Fruit fly (Drosophila melanogaster) whole organism, embryonic: ENCODE measurements around the gene CG13653.

Source experiments
- ATbp ChIP-seq: fragments of 200-800 bp; sonication (Bioruptor generic); optimal IDR thresholded peaks from 2 replicates; lab custom pipeline; 2017; ENCODE audit warnings: missing biosample characterization, mild to moderate bottlenecking, missing genetic modification characterization, missing genetic modification reagents
- Atf3 ChIP-seq: fragments of 200-800 bp; sonication (Bioruptor generic); optimal IDR thresholded peaks from 3 replicates; lab custom pipeline; 2016; ENCODE audit warnings: missing biosample characterization, missing genetic modification characterization
- BEAF-32 ChIP-seq: fragments of 200-800 bp; sonication (Bioruptor generic); optimal IDR thresholded peaks from 3 replicates; lab custom pipeline; 2017; ENCODE audit warnings: missing biosample characterization, missing genetic modification characterization, mild to moderate bottlenecking, moderate library complexity, missing genetic modification reagents
- CG1024 ChIP-seq: fragments of 200-800 bp; sonication (Bioruptor generic); IDR thresholded peaks from 2 replicates; pipeline ENCODE4 v1.3.6; 2022; ENCODE audit warnings: missing biosample characterization, missing genetic modification characterization
- CG10274 ChIP-seq: fragments of 200-800 bp; sonication (Bioruptor generic); optimal IDR thresholded peaks from 3 replicates; lab custom pipeline; 2017; ENCODE audit warnings: missing biosample characterization, mild to moderate bottlenecking, missing genetic modification characterization
- CG11398 ChIP-seq: fragments of 200-800 bp; sonication (Bioruptor generic); optimal IDR thresholded peaks from 2 replicates; lab custom pipeline; 2016; ENCODE audit warnings: missing biosample characterization, missing genetic modification characterization
- CG12155 ChIP-seq: fragments of 200-800 bp; sonication (Bioruptor generic); optimal IDR thresholded peaks from 3 replicates; lab custom pipeline; 2016; ENCODE audit warnings: missing biosample characterization, missing genetic modification characterization
- CG12236 ChIP-seq: fragments of 200-800 bp; sonication (Bioruptor generic); optimal IDR thresholded peaks from 2 replicates; lab custom pipeline; 2016; ENCODE audit warnings: missing biosample characterization, missing genetic modification characterization
- CG13123 ChIP-seq: fragments of 200-800 bp; sonication (Bioruptor generic); optimal IDR thresholded peaks from 2 replicates; lab custom pipeline; 2016; ENCODE audit warnings: missing biosample characterization, missing genetic modification characterization
- CG2202 ChIP-seq: fragments of 200-800 bp; sonication (Bioruptor generic); optimal IDR thresholded peaks from 2 replicates; lab custom pipeline; 2018; ENCODE audit warnings: missing biosample characterization, mild to moderate bottlenecking, missing genetic modification characterization
- CG2712 ChIP-seq: fragments of 200-800 bp; optimal IDR thresholded peaks from 3 replicates; lab custom pipeline; 2019; ENCODE audit warnings: missing biosample characterization, mild to moderate bottlenecking, missing genetic modification characterization, moderate library complexity
- CG31224 ChIP-seq: fragments of 200-800 bp; sonication (Bioruptor generic); IDR thresholded peaks from 2 replicates; pipeline ENCODE4 v1.3.6; 2022; ENCODE audit warnings: missing biosample characterization, missing genetic modification characterization
- CG32772 ChIP-seq: fragments of 200-800 bp; sonication (Bioruptor generic); IDR thresholded peaks from 2 replicates; pipeline ENCODE4 v1.3.6; 2022; ENCODE audit warnings: missing biosample characterization, missing genetic modification characterization
- CG3726 ChIP-seq: fragments of 200-800 bp; sonication (Bioruptor generic); IDR thresholded peaks from 3 replicates; pipeline ENCODE4, ENCODE4 v1.3.6; 2022; ENCODE audit warnings: missing biosample characterization, missing genetic modification characterization
- CG3995 ChIP-seq: fragments of 200-800 bp; sonication (Bioruptor generic); optimal IDR thresholded peaks from 3 replicates; lab custom pipeline; 2016; ENCODE audit warnings: missing biosample characterization, missing genetic modification characterization
- CG4424 ChIP-seq: fragments of 200-800 bp; sonication (Bioruptor generic); optimal IDR thresholded peaks from 3 replicates; lab custom pipeline; 2016; ENCODE audit warnings: missing biosample characterization, missing genetic modification characterization
- CG6813 ChIP-seq: fragments of 200-800 bp; sonication (Bioruptor generic); optimal IDR thresholded peaks from 2 replicates; lab custom pipeline; 2017; ENCODE audit warnings: missing biosample characterization, missing genetic modification characterization, mild to moderate bottlenecking, moderate library complexity, missing genetic modification reagents
- CG8281 ChIP-seq: fragments of 200-800 bp; sonication (Bioruptor generic); optimal IDR thresholded peaks from 2 replicates; lab custom pipeline; 2018; ENCODE audit warnings: missing biosample characterization, mild to moderate bottlenecking, missing genetic modification characterization, moderate library complexity
- CG9876 ChIP-seq: fragments of 200-800 bp; sonication (Bioruptor generic); optimal IDR thresholded peaks from 2 replicates; lab custom pipeline; 2016; ENCODE audit warnings: missing biosample characterization, missing genetic modification characterization
- CoRest ChIP-seq: fragments of 200-800 bp; sonication (Bioruptor generic); optimal IDR thresholded peaks from 3 replicates; lab custom pipeline; 2018; ENCODE audit warnings: missing biosample characterization, mild to moderate bottlenecking, missing genetic modification characterization, moderate library complexity
- CrebB ChIP-seq: fragments of 200-800 bp; sonication (Bioruptor generic); optimal IDR thresholded peaks from 3 replicates; lab custom pipeline; 2018; ENCODE audit warnings: missing biosample characterization, mild to moderate bottlenecking, missing genetic modification characterization
- Doc2 ChIP-seq: fragments of 200-800 bp; sonication (Bioruptor generic); IDR thresholded peaks from 2 replicates; pipeline ENCODE4 v1.3.6; 2022; ENCODE audit warnings: missing biosample characterization, missing genetic modification characterization
- Fer2 ChIP-seq: fragments of 200-800 bp; sonication (Bioruptor generic); optimal IDR thresholded peaks from 2 replicates; lab custom pipeline; 2018; ENCODE audit warnings: missing biosample characterization, mild to moderate bottlenecking, missing genetic modification characterization, moderate library complexity
- H15 ChIP-seq: fragments of 200-800 bp; sonication (Bioruptor generic); IDR thresholded peaks from 3 replicates; pipeline ENCODE4 v1.3.6; 2022; ENCODE audit warnings: missing biosample characterization, missing genetic modification characterization
- HmgD ChIP-seq: fragments of 200-800 bp; sonication (Bioruptor generic); optimal IDR thresholded peaks from 3 replicates; lab custom pipeline; 2016; ENCODE audit warnings: missing biosample characterization, missing genetic modification characterization
- Hr78 ChIP-seq, 2 experiments: fragments of 200-800 bp in 1 of 2; fragments of >200 bp in 1 of 2; sonication (Bioruptor generic) in 1 of 2; optimal IDR thresholded peaks; 2 replicates each; lab custom pipeline; 2017 to 2019; ENCODE audit warnings: missing biosample characterization in 2 of 2, missing genetic modification characterization in 2 of 2, mild to moderate bottlenecking in 1 of 2, moderate library complexity in 1 of 2
- Lpt ChIP-seq: fragments of >200 bp; optimal IDR thresholded peaks from 2 replicates; lab custom pipeline; 2018; ENCODE audit warnings: missing biosample characterization, missing genetic modification characterization
- Mad ChIP-seq: fragments of 200-800 bp; sonication (Bioruptor generic); optimal IDR thresholded peaks from 2 replicates; lab custom pipeline; 2016; ENCODE audit warnings: missing biosample characterization, missing genetic modification characterization
- Mes4 ChIP-seq: fragments of 200-800 bp; sonication (Bioruptor generic); optimal IDR thresholded peaks from 2 replicates; lab custom pipeline; 2016; ENCODE audit warnings: missing biosample characterization, missing genetic modification characterization
- NFAT ChIP-seq: fragments of 200-800 bp; sonication (Bioruptor generic); IDR thresholded peaks from 2 replicates; pipeline ENCODE4 v1.3.6; 2022; ENCODE audit warnings: missing biosample characterization, missing genetic modification characterization
- NfI ChIP-seq: fragments of 200-800 bp; sonication (Bioruptor generic); optimal IDR thresholded peaks from 3 replicates; lab custom pipeline; 2018; ENCODE audit warnings: missing biosample characterization, mild to moderate bottlenecking, missing genetic modification characterization, moderate library complexity
- Side ChIP-seq: fragments of 200-800 bp; sonication (Bioruptor generic); optimal IDR thresholded peaks from 2 replicates; lab custom pipeline; 2016; ENCODE audit warnings: missing biosample characterization, missing genetic modification characterization
- Sry-β ChIP-seq: fragments of 200-800 bp; sonication (Bioruptor generic); optimal IDR thresholded peaks from 2 replicates; lab custom pipeline; 2018; ENCODE audit warnings: missing biosample characterization, mild to moderate bottlenecking, missing genetic modification characterization, moderate library complexity
- Stat92E ChIP-seq, 3 experiments: fragments of >200 bp in 2 of 3; fragments of 200-800 bp in 1 of 3; sonication (Bioruptor generic) in 1 of 3; optimal IDR thresholded peaks; 2 replicates each; lab custom pipeline; 2017 to 2019; ENCODE audit warnings: missing biosample characterization in 3 of 3, missing genetic modification characterization in 3 of 3, mild to moderate bottlenecking in 1 of 3, moderate library complexity in 1 of 3
- Trl ChIP-seq, 3 experiments: fragments of >200 bp in 2 of 3; fragments of 200-800 bp in 1 of 3; sonication (Bioruptor generic) in 1 of 3; optimal IDR thresholded peaks; 2 replicates in 1 of 3; 3 replicates in 2 of 3; lab custom pipeline; 2016 to 2017; ENCODE audit warnings: missing biosample characterization in 1 of 3, missing genetic modification characterization in 1 of 3
- btn ChIP-seq: fragments of 200-800 bp; sonication (Bioruptor generic); optimal IDR thresholded peaks from 2 replicates; lab custom pipeline; 2016; ENCODE audit warnings: missing biosample characterization, missing genetic modification characterization
- dan ChIP-seq: fragments of 200-800 bp; sonication (Bioruptor generic); IDR thresholded peaks from 2 replicates; pipeline ENCODE4 v1.3.6; 2022; ENCODE audit warnings: missing biosample characterization, missing genetic modification characterization
- emc ChIP-seq: fragments of 200-800 bp; sonication (Bioruptor generic); optimal IDR thresholded peaks from 2 replicates; lab custom pipeline; 2016; ENCODE audit warnings: missing biosample characterization, missing genetic modification characterization
- ems ChIP-seq: fragments of 200-800 bp; sonication (Bioruptor generic); optimal IDR thresholded peaks from 3 replicates; lab custom pipeline; 2016; ENCODE audit warnings: missing biosample characterization, missing genetic modification characterization
- fd3F ChIP-seq: fragments of 200-800 bp; sonication (Bioruptor generic); optimal IDR thresholded peaks from 2 replicates; lab custom pipeline; 2018; ENCODE audit warnings: missing biosample characterization, mild to moderate bottlenecking, missing genetic modification characterization, moderate library complexity
- grau ChIP-seq: fragments of 200-800 bp; optimal IDR thresholded peaks from 3 replicates; lab custom pipeline; 2019; ENCODE audit warnings: missing biosample characterization, mild to moderate bottlenecking, missing genetic modification characterization, moderate library complexity
- ind ChIP-seq: fragments of 200-800 bp; sonication (Bioruptor generic); optimal IDR thresholded peaks from 3 replicates; lab custom pipeline; 2016; ENCODE audit warnings: missing biosample characterization, missing genetic modification characterization
- maf-S ChIP-seq: fragments of 200-800 bp; sonication (Bioruptor generic); optimal IDR thresholded peaks from 2 replicates; lab custom pipeline; 2016; ENCODE audit warnings: missing biosample characterization, missing genetic modification characterization
- otp ChIP-seq: fragments of 200-800 bp; sonication (Bioruptor generic); IDR thresholded peaks from 3 replicates; pipeline ENCODE4, ENCODE4 v1.3.6; 2022; ENCODE audit warnings: missing biosample characterization, missing genetic modification characterization
- pum ChIP-seq: fragments of 200-800 bp; sonication (Bioruptor generic); optimal IDR thresholded peaks from 2 replicates; lab custom pipeline; 2016; ENCODE audit warnings: missing biosample characterization, missing genetic modification characterization
- slp2 ChIP-seq: fragments of 200-800 bp; sonication (Bioruptor generic); optimal IDR thresholded peaks from 2 replicates; lab custom pipeline; 2016; ENCODE audit warnings: missing biosample characterization, missing genetic modification characterization
- stc ChIP-seq: fragments of 200-800 bp; sonication (Bioruptor generic); IDR thresholded peaks from 2 replicates; pipeline ENCODE4 v1.3.6; 2022; ENCODE audit warnings: missing biosample characterization, missing genetic modification characterization
- zf30C ChIP-seq: fragments of 200-800 bp; sonication (Bioruptor generic); optimal IDR thresholded peaks from 3 replicates; lab custom pipeline; 2018; ENCODE audit warnings: missing biosample characterization, mild to moderate bottlenecking, missing genetic modification characterization
- zfh2 ChIP-seq: fragments of 200-800 bp; sonication (Bioruptor generic); optimal IDR thresholded peaks from 2 replicates; lab custom pipeline; 2016; ENCODE audit warnings: missing biosample characterization, missing genetic modification characterization

The CG13653 gene

DNA sequence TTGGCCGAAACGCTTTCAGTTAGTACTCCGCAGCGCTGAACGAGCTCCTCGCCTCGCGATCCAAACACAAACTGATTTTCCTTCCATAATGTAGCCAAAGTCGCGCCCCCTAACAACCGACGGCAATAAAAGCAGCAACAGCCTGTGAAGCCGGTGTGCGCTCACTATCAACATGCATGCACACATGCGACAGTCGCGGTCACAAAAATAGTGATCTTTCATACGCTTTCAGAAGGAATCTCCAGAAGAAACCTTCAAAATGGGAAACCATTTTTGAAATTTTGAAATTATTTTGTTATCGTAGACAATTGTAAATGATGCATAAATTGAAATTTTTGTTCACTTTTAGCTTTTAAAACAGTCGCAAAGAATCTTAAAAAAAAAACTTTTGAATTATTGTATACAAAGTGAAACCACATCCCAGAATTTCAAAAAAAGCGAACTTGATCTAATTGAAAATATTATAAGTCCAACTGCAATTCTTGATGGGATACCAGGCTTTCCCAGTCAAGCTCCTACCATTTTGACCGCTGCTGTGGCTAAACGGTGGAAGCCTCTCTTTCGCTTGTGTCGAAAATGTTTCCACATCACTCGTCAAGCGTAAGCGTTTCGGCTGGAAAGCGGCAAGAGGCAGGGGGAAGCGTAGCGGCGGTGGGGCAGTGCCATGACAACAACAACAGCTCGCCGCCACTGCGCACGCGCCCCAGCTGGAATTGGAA is 37.1 kb downstream of the CG13653 start, which contains the start of gene Cad96Cb (continued):
- TF ChIP-seq CG13123 (GFP tag; lab: Kevin White, UChicago) (peak; percentile 7), CG1024 (0 out of 2 replicates have a peak, but pooled peaks have one; percentile 12), Trl (optimal IDR thresholded peaks at IDR 0.05; lab: Kevin White, UChicago) (no peak), Trl (GFP tag; optimal IDR thresholded peaks at IDR 0.05; lab: Kevin White, UChicago) (peak; percentile 74), zf30C (GFP tag; lab: Kevin White, UChicago) (no peak), Atf3 (GFP tag; lab: Kevin White, UChicago) (peak; percentile 80), zfh2 (GFP tag; lab: Kevin White, UChicago) (peak; percentile 0), NFAT (GFP tag; lab: Robert Waterston, UW) (no peak), CoRest (peak; percentile 90), dan (peak; percentile 63; the same call in 1 of the 2 replicates), Stat92E (GFP tag; optimal IDR thresholded peaks at IDR 0.05; lab: Kevin White, UChicago) (peak in 1 of 3 experiments; percentile 27), CG12236 (GFP tag; lab: Kevin White, UChicago) (peak; percentile 83), H15 (GFP tag; lab: Robert Waterston, UW) (peak; percentile 64; the same call in 1 of the 3 replicates), CG2202 (tag; lab: Kevin White, UChicago) (peak; percentile 48), Fer2 (peak; percentile 25), emc (GFP tag; lab: Kevin White, UChicago) (peak; percentile 49), CG9876 (GFP tag; lab: Kevin White, UChicago) (peak; percentile 27), pum (peak; percentile 79), Lpt (GFP tag; lab: Kevin White, UChicago) (no peak), CG3726 (GFP tag; lab: Robert Waterston, UW) (no peak), otp (peak; percentile 38; the same call in 1 of the 3 replicates), CG10274 (GFP tag; lab: Kevin White, UChicago) (peak; percentile 41), Sry-β (GFP tag; lab: Kevin White, UChicago) (peak; percentile 45), Side (GFP tag; lab: Kevin White, UChicago) (peak; percentile 71), Hr78 (GFP tag; optimal IDR thresholded peaks at IDR 0.05; lab: Kevin White, UChicago) (peak in 1 of 2 experiments; percentile 85), fd3F (GFP tag; lab: Kevin White, UChicago) (peak; percentile 24), CG32772 (GFP tag; lab: Robert Waterston, UW) (no peak), Mes4 (peak; percentile 85), BEAF-32 (GFP tag; lab: Kevin White, UChicago) (no peak), btn (peak; percentile 81), CG12155 (GFP tag; lab: Kevin White, UChicago) (peak; percentile 64), Mad (GFP tag; lab: Kevin White, UChicago) (peak; percentile 72), CG4424 (GFP tag; lab: Kevin White, UChicago) (peak; percentile 92), CG3995 (peak; percentile 5), maf-S (GFP tag; lab: Kevin White, UChicago) (peak; percentile 50), CG11398 (GFP tag; lab: Kevin White, UChicago) (peak; percentile 69), ems (GFP tag; lab: Kevin White, UChicago) (peak; percentile 76), stc (GFP tag; lab: Robert Waterston, UW) (peak; percentile 62; the same call in 1 of the 2 replicates), CG2712 (tag; lab: Kevin White, UChicago) (peak; percentile 91), CG31224 (GFP tag; lab: Robert Waterston, UW) (no peak), slp2 (peak; percentile 82), HmgD (GFP tag; lab: Kevin White, UChicago) (peak; percentile 28), NfI (peak; percentile 70), CG6813 (peak; percentile 80), CrebB (peak; percentile 26), Doc2 (GFP tag; lab: Robert Waterston, UW) (no peak), ind (GFP tag; lab: Kevin White, UChicago) (peak; percentile 79), ATbp (GFP tag; lab: Kevin White, UChicago) (peak; percentile 86), CG8281 (tag; lab: Kevin White, UChicago) (peak; percentile 68), grau (peak; percentile 81)
